Worm (Caenorhabditis elegans): ENCODE data around the gene D1086.10.

The D1086.10 gene

ce11 chrV:14124187-14124586 lies 41.6 kb downstream of the D1086.10 start:
- 0 out of 2 replicates have a peak, but pooled peaks have one; percentile 14 for TF ChIP-seq ztf-23 (GFP tag; IDR thresholded peaks at IDR 0.05)

DNA sequence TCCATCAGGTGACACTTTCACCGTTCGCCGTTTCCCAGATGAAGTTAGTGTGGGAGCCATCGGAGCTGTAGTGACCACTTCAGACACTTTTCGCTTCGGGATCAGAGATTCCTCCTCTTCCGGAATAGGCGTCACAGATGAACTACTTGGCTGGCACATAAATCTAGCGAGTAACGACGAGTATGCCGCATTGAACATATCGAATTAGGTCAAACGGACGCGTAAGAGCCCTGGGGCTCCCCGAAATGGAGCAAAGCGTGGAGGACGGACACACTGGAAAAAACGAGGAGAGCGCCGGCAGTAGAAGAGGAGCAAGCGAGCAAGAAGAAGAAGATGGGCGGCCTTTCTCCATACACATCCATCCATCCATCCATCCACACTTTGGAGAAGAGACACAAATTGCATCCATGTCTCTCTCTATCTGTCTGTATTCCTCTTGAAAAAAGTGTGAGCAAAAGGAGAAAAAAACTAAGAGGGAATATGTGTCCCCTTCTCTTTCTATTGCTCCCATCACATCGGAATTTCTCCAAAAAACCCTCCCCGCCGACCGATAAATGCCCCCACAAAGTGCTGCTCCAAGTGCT lies 43.9 kb downstream of the D1086.10 start:
- TF ChIP-seq med-1 (GFP tag; optimal IDR thresholded peaks at IDR 0.05; ENCODE audit: insufficient read depth) (no peak), ztf-23 (GFP tag; IDR thresholded peaks at IDR 0.05) (no peak), ref-1 (GFP tag; conservative IDR thresholded peaks at IDR 0.05) (no peak), T22C8.4 (GFP tag; IDR thresholded peaks at IDR 0.05) (no peak), tab-1 (GFP tag; IDR thresholded peaks at IDR 0.05) (no peak), flt-1 (GFP tag; IDR thresholded peaks at IDR 0.05) (no peak), ztf-29 (GFP tag; IDR thresholded peaks at IDR 0.05) (no peak), cog-1 (tag; optimal IDR thresholded peaks at IDR 0.05) (no peak), klf-2 (GFP tag; conservative IDR thresholded peaks at IDR 0.05) (no peak)

DNA sequence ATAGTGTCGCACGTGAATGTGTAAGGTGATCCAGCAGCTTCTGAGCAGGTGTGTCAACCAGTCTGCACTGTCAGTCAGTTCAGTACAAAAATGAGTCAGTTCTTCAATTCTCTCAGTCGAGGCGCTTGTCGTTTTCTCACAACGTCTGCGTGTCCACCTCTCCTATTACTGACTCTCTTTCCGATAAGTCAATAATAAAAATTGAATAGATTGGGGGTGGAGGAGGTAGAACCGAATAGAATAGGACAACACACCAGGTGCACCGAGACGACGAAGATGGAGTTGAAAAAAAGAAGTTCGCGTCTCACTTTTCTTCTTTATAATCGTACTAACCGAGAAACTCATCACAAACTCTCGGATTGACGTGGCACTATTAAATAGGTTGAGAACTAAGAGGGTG lies 45.3 kb downstream of the D1086.10 start:
- TF ChIP-seq ztf-23 (GFP tag; IDR thresholded peaks at IDR 0.05) (no peak), klf-2 (GFP tag; conservative IDR thresholded peaks at IDR 0.05) (no peak), flt-1 (GFP tag; IDR thresholded peaks at IDR 0.05) (no peak), ztf-29 (GFP tag; IDR thresholded peaks at IDR 0.05) (no peak), ref-1 (GFP tag; conservative IDR thresholded peaks at IDR 0.05) (no peak), T22C8.4 (GFP tag; IDR thresholded peaks at IDR 0.05) (no peak), cog-1 (tag; optimal IDR thresholded peaks at IDR 0.05) (no peak), tab-1 (GFP tag; IDR thresholded peaks at IDR 0.05) (no peak), med-1 (GFP tag; optimal IDR thresholded peaks at IDR 0.05; ENCODE audit: insufficient read depth) (no peak)

- no peak for TF ChIP-seq ztf-23 (GFP tag; IDR thresholded peaks at IDR 0.05)
- TF ChIP-seq klf-2 (GFP tag; conservative IDR thresholded peaks at IDR 0.05), result no peak
- TF ChIP-seq tab-1 (GFP tag; IDR thresholded peaks at IDR 0.05), result no peak
- TF ChIP-seq flt-1 (GFP tag; IDR thresholded peaks at IDR 0.05), result no peak
Observed at ce11 chrV:14128858-14129257, 46.3 kb downstream of the D1086.10 start.

ce11 chrV:14130226-14130625 lies 47.7 kb downstream of the D1086.10 start:
- no peak for TF ChIP-seq med-1 (GFP tag; optimal IDR thresholded peaks at IDR 0.05; ENCODE audit: insufficient read depth)
- TF ChIP-seq klf-2 (GFP tag; conservative IDR thresholded peaks at IDR 0.05), result no peak
- no peak for TF ChIP-seq tab-1 (GFP tag; IDR thresholded peaks at IDR 0.05)

Data from whole organism, midembryonic.